Fruit fly (Drosophila melanogaster) whole organism: ENCODE results near the gene TfIIA-L.

Experiments used
- CG8478 ChIP-seq: fragments of >200 bp; optimal IDR thresholded peaks from 2 replicates; lab custom pipeline; 2018; ENCODE audit warnings: inconsistent platforms
- Dll ChIP-seq: fragments of >200 bp; optimal IDR thresholded peaks from 2 replicates; lab custom pipeline; 2017
- pan ChIP-seq: fragments of >200 bp; optimal IDR thresholded peaks from 2 replicates; lab custom pipeline; 2017
- psq ChIP-seq: fragments of >200 bp; optimal IDR thresholded peaks from 2 replicates; lab custom pipeline; 2017
- usp ChIP-seq: fragments of >200 bp; optimal IDR thresholded peaks from 2 replicates; lab custom pipeline; 2017; ENCODE audit warnings: missing biosample characterization, missing genetic modification characterization, mixed read lengths

- TF ChIP-seq psq (lab: Kevin White, UChicago) (no peak), pan (lab: Kevin White, UChicago) (no peak), usp (GFP tag; lab: Kevin White, UChicago) (no peak), CG8478 (lab: Kevin White, UChicago) (no peak), Dll (lab: Kevin White, UChicago) (no peak)
These were observed 17.5 kb upstream of the TfIIA-L start, which contains the start of gene CG31068 for dm6 chr3R:27233398-27233797.
